Worm (Caenorhabditis elegans) whole organism, early embryonic: Measurements from ENCODE around the gene T04A6.3.

Experiments used
- B0310.2 ChIP-seq: sonication (generic microtip); optimal IDR thresholded peaks from 2 replicates; lab custom pipeline; 2016; ENCODE audit warnings: mild to moderate bottlenecking, missing genetic modification characterization, missing compliant biosample characterization
- F13C5.2 ChIP-seq: sonication (generic microtip); optimal IDR thresholded peaks from 2 replicates; lab custom pipeline; 2017; ENCODE audit warnings: mild to moderate bottlenecking, missing genetic modification characterization, inconsistent platforms, missing compliant biosample characterization
- aly-1 ChIP-seq: sonication (generic microtip); optimal IDR thresholded peaks from 2 replicates; lab custom pipeline; 2016; ENCODE audit warnings: missing genetic modification characterization, missing compliant biosample characterization
- ama-1 ChIP-seq: fragments of 150-350 bp; optimal IDR thresholded peaks from 2 replicates; lab custom pipeline; 2014
- ceh-13 ChIP-seq: fragments of 200-800 bp; sonication (Bioruptor generic); optimal IDR thresholded peaks from 2 replicates; lab custom pipeline; 2018; ENCODE audit warnings: mild to moderate bottlenecking, missing genetic modification characterization, missing compliant biosample characterization
- ceh-36 ChIP-seq: sonication (generic microtip); optimal IDR thresholded peaks from 2 replicates; lab custom pipeline; 2016; ENCODE audit warnings: missing genetic modification characterization, inconsistent platforms, missing compliant biosample characterization
- ets-7 ChIP-seq: sonication (generic microtip); optimal IDR thresholded peaks from 2 replicates; lab custom pipeline; 2016; ENCODE audit warnings: missing genotype, missing genetic modification characterization, missing compliant biosample characterization
- flt-1 ChIP-seq: fragments of 200-800 bp; sonication (Bioruptor generic); IDR thresholded peaks from 2 replicates; pipeline ENCODE4 v1.3.6; 2022; ENCODE audit warnings: missing genetic modification characterization, missing compliant biosample characterization
- hmbx-1 ChIP-seq: sonication (generic microtip); optimal IDR thresholded peaks from 2 replicates; lab custom pipeline; 2016; ENCODE audit warnings: mild to moderate bottlenecking, missing genetic modification characterization, missing compliant biosample characterization
- hmg-4 ChIP-seq: fragments of 200-800 bp; sonication (Bioruptor generic); optimal IDR thresholded peaks from 2 replicates; lab custom pipeline; 2018; ENCODE audit warnings: mild to moderate bottlenecking, missing genetic modification characterization, missing compliant biosample characterization
- hnd-1 ChIP-seq: sonication (generic microtip); optimal IDR thresholded peaks from 2 replicates; lab custom pipeline; 2016; ENCODE audit warnings: missing genetic modification characterization, missing compliant biosample characterization
- pes-1 ChIP-seq: fragments of 200-800 bp; sonication (Bioruptor generic); IDR thresholded peaks from 2 replicates; pipeline ENCODE4 v1.3.6; 2022; ENCODE audit warnings: missing genetic modification reagents, missing genetic modification characterization, missing compliant biosample characterization
- scrt-1 ChIP-seq: fragments of 200-800 bp; sonication (Bioruptor generic); IDR thresholded peaks from 2 replicates; pipeline ENCODE4 v1.3.6; 2022; ENCODE audit warnings: missing genetic modification characterization, missing compliant biosample characterization
- sea-1 ChIP-seq: fragments of 200-800 bp; sonication (Bioruptor generic); conservative IDR thresholded peaks from 2 replicates; pipeline ENCODE4 v1.3.6; 2022; ENCODE audit warnings: missing genetic modification characterization, missing compliant biosample characterization
- tbx-11 ChIP-seq: fragments of 200-800 bp; sonication (Bioruptor generic); IDR thresholded peaks from 2 replicates; pipeline ENCODE4 v1.3.6; 2022; ENCODE audit warnings: missing genetic modification characterization, missing compliant biosample characterization
- tbx-37 ChIP-seq: fragments of 200-800 bp; sonication (Bioruptor generic); conservative IDR thresholded peaks from 2 replicates; pipeline ENCODE4 v1.3.6; 2022; ENCODE audit warnings: missing genetic modification reagents, missing genetic modification characterization, missing compliant biosample characterization
- tra-4 ChIP-seq: sonication (generic microtip); optimal IDR thresholded peaks from 2 replicates; lab custom pipeline; 2017; ENCODE audit warnings: missing genetic modification characterization, missing compliant biosample characterization

Gene T04A6.3

DNA sequence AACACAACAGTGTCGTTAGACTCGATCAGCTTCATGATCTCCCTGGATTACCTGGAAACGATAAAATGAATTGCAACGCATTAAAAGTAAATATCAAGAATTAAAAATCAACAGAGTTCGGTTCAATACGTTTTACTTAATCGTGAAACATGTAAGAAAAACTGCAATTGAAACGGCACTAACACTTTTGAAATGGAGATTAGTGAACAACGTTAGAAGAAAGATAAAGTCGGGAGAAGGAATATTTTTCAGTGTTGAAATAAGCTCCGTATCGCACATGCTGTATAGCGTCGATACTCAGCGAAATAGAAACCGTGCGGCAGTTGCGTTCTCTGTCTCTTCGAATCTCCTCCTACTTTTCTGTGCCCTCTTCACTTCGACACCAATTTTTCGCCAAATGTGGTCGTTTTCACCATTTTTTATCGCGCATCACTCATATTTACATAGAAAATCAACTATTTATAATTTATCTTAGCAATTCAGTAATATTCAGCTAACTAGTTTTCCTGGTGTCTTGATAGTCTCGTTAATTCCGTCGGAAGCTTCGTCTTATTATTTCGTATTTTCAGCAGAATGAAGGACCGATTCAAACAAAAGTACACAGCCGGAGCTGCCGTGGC, 35.2 kb downstream of the T04A6.3 start, which contains the start of the genes rpl-9 and lpd-7:
Gene rpl-9 (minus strand): TSS at position 51 of the 620 bp plus-strand sequence.
Gene lpd-7 (plus strand): TSS at position 570 of the 620 bp plus-strand sequence.
- TF ChIP-seq ets-7 (tag; lab: Kevin White, UChicago) (no peak), hmg-4 (GFP tag; lab: Kevin White, UChicago) (no peak), sea-1 (GFP tag; lab: Robert Waterston, UW) (no peak), F13C5.2 (peak; percentile 71)

DNA sequence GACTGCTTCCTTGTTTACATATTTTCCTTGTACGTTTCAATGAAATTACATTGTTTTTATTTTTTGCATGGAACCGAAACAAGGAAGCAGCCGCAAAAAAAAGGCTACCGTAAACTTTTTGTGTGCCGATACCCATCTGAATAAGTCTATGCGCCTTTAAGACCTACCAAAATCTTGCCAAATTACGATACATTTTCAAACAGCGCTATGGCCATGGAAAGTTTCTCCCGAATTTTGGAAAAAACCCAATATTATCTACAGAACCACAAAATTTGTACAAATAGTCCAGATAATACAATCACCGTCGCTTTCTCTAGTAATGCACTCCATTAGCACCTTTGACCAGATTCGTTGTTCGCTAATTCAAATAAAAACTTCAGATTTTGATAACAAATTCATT, 36.4 kb downstream of the T04A6.3 start:
- no peak for TF ChIP-seq ets-7 (tag; lab: Kevin White, UChicago)

DNA sequence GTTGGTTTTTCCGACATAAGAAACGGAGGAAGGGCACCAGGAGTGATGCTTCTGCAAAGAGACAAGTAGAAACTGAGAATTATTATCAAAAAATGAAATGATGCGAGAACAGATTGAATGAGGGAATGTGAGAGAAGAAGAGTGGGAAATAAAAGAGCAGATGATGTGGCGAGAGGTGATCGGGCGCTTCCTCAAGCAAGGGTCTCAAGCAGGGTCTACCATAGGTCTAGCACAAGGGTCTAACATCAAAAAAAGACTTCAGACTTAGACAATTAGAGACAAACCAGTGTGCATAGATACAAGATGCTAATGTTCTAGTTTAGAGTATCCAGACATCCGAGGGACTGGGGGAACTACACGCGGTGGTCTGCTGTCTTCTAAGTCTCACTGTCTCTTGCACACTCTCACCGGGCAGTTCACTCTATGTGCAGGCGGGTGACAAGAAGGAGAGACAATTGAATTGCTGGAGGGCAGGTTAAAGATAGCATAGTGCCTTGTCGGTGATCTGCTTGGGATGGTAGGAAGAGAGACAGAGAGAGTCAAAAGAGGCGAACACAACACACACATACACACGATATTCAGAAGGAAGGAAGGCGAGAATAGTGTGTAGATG, 37.9 kb downstream of the T04A6.3 start, which contains the start of gene R13A5.7:
Gene R13A5.7 (minus strand): TSS at position 51 of the 613 bp plus-strand sequence.
- no peak for TF ChIP-seq hmbx-1 (tag; lab: Kevin White, UChicago)
- TF ChIP-seq aly-1 (tag; lab: Kevin White, UChicago), result peak; percentile 10
- no peak for TF ChIP-seq tbx-37 (GFP tag; lab: Robert Waterston, UW)
- no peak for TF ChIP-seq hnd-1 (tag; lab: Kevin White, UChicago)
- 0 out of 2 replicates have a peak, but pooled peaks have one; percentile 10 for TF ChIP-seq scrt-1 (GFP tag; lab: Robert Waterston, UW)
- peak; percentile 74 for TF ChIP-seq hmg-4 (GFP tag; lab: Kevin White, UChicago)

DNA sequence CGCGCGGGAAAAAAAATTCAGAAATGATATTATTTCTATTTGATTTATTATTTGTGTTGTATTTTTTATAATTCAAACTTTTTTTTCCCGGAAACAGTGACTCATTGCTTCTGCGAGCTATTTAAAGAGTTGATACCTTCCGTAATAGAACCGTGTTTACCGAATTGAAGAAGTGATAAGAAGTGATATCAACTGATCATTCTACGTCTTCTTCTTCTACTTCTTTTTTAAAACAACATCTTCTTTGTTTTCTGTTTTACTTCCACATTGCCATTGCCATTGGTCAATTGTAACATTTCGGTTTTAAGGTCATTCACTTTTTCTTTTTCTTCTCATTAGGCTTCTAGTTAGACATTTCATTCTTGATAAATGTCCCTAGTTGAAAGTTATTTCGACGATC, 42.0 kb downstream of the T04A6.3 start, which contains the start of gene ttr-32:
Gene ttr-32 (plus strand): TSS at position 314 of the 400 bp plus-strand sequence.
- TF ChIP-seq B0310.2 (no peak), ceh-36 (no peak), ama-1 (lab: Kevin White, UChicago) (no peak), hnd-1 (tag; lab: Kevin White, UChicago) (no peak), tra-4 (tag; lab: Kevin White, UChicago) (no peak), sea-1 (GFP tag; lab: Robert Waterston, UW) (no peak), aly-1 (tag; lab: Kevin White, UChicago) (no peak), pes-1 (GFP tag; lab: Robert Waterston, UW) (no peak), flt-1 (GFP tag; lab: Robert Waterston, UW) (no peak), ceh-13 (GFP tag; lab: Kevin White, UChicago) (no peak), ets-7 (tag; lab: Kevin White, UChicago) (no peak), hmbx-1 (tag; lab: Kevin White, UChicago) (no peak), tbx-11 (GFP tag; lab: Robert Waterston, UW) (no peak), scrt-1 (GFP tag; lab: Robert Waterston, UW) (no peak), F13C5.2 (no peak), tbx-37 (GFP tag; lab: Robert Waterston, UW) (no peak), hmg-4 (GFP tag; lab: Kevin White, UChicago) (no peak)

DNA sequence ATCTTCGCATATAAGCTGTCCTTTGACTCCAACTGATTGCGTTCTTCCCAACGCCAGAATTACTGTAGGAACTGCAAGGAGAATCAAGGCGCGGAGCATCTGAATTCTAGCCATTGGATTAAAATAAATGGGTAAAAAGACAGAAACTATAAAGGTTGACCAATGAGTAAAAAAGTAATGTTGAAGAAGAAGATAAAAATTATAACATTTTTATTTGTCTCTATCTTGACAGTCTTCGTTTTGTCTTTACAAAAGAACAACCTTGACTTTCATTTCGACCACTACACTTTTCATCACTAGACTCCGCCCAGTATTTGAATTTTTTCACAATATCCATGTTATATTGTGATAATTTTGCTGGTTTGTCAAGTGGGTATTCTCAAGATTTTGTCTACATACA, 42.9 kb downstream of the T04A6.3 start, which contains the start of gene ttr-8:
Gene ttr-8 (minus strand): TSS at position 101 of the 400 bp plus-strand sequence.
- TF ChIP-seq tbx-11 (GFP tag; lab: Robert Waterston, UW), result no peak
- TF ChIP-seq hmg-4 (GFP tag; lab: Kevin White, UChicago), result no peak
- no peak for TF ChIP-seq aly-1 (tag; lab: Kevin White, UChicago)
- no peak for TF ChIP-seq ceh-13 (GFP tag; lab: Kevin White, UChicago)
- TF ChIP-seq F13C5.2, result no peak
- no peak for TF ChIP-seq hnd-1 (tag; lab: Kevin White, UChicago)
- TF ChIP-seq hmbx-1 (tag; lab: Kevin White, UChicago), result no peak
- no peak for TF ChIP-seq flt-1 (GFP tag; lab: Robert Waterston, UW)
- no peak for TF ChIP-seq sea-1 (GFP tag; lab: Robert Waterston, UW)
- TF ChIP-seq ets-7 (tag; lab: Kevin White, UChicago), result no peak

DNA sequence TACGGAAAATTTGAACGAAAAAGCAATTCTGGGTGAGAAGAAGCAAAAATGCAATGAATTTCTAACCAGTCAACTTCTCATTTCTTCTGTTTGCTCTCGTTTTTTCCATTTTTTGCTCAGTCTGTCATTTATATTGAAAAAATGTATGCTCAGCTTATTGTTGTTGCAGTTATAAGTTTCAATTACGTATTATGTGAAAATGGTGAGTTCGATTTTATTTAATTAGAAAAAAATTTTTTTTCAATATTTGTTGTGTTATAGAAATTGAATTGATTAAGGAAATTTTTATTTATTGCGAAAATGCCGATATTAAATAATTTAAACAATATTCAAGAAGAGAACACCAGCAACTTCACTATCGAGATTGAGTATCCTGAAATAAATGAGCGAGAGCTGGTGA, 46.3 kb downstream of the T04A6.3 start, which contains the start of gene lgc-12:
Gene lgc-12 (plus strand): TSS at position 301 of the 400 bp plus-strand sequence.
- TF ChIP-seq ama-1 (lab: Kevin White, UChicago) (no peak), flt-1 (GFP tag; lab: Robert Waterston, UW) (no peak), ceh-36 (no peak), scrt-1 (GFP tag; lab: Robert Waterston, UW) (no peak), tra-4 (tag; lab: Kevin White, UChicago) (no peak), F13C5.2 (no peak), aly-1 (tag; lab: Kevin White, UChicago) (no peak), hnd-1 (tag; lab: Kevin White, UChicago) (no peak), tbx-11 (GFP tag; lab: Robert Waterston, UW) (no peak), tbx-37 (GFP tag; lab: Robert Waterston, UW) (no peak), B0310.2 (no peak), pes-1 (GFP tag; lab: Robert Waterston, UW) (no peak), ceh-13 (GFP tag; lab: Kevin White, UChicago) (no peak), hmbx-1 (tag; lab: Kevin White, UChicago) (no peak), hmg-4 (GFP tag; lab: Kevin White, UChicago) (no peak), sea-1 (GFP tag; lab: Robert Waterston, UW) (no peak)

DNA sequence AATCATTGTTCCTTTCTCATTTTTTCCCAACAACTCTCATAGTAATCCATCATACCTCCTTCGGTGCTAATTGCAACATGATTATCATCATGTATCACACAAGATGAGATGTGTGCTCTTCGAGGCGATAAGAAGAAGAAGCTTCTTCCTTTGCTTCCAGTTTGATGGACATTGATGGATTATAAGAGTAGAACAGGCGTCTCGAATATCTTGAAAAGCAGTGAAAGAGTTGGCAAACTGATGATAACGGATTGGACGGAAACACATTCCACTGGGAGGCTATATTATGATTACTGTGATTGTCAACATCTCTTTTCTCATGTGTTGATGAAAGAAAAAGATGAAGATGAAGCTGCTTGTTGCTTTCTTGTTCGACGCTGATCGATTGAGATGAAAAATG, 48.3 kb downstream of the T04A6.3 start:
- TF ChIP-seq ets-7 (tag; lab: Kevin White, UChicago), result no peak
- no peak for TF ChIP-seq pes-1 (GFP tag; lab: Robert Waterston, UW)
- no peak for TF ChIP-seq tbx-11 (GFP tag; lab: Robert Waterston, UW)
- no peak for TF ChIP-seq aly-1 (tag; lab: Kevin White, UChicago)
- TF ChIP-seq flt-1 (GFP tag; lab: Robert Waterston, UW), result no peak
- TF ChIP-seq ceh-13 (GFP tag; lab: Kevin White, UChicago), result no peak
- no peak for TF ChIP-seq sea-1 (GFP tag; lab: Robert Waterston, UW)
- TF ChIP-seq F13C5.2, result no peak
- no peak for TF ChIP-seq B0310.2
- no peak for TF ChIP-seq tra-4 (tag; lab: Kevin White, UChicago)
- TF ChIP-seq ceh-36, result no peak
- no peak for TF ChIP-seq hmg-4 (GFP tag; lab: Kevin White, UChicago)
- TF ChIP-seq ama-1 (lab: Kevin White, UChicago), result no peak
- no peak for TF ChIP-seq scrt-1 (GFP tag; lab: Robert Waterston, UW)
- no peak for TF ChIP-seq tbx-37 (GFP tag; lab: Robert Waterston, UW)
